Fruit fly (Drosophila melanogaster) whole organism, pupa: ENCODE data around the gene NTPase.

Source experiments
- CG12605 ChIP-seq: fragments of 200-800 bp; sonication (Bioruptor generic); IDR thresholded peaks from 2 replicates; pipeline ENCODE4 v1.3.6; 2022; ENCODE audit warnings: missing biosample characterization, missing genetic modification characterization
- CG14655 ChIP-seq: fragments of 200-800 bp; sonication (Bioruptor generic); optimal IDR thresholded peaks from 3 replicates; lab custom pipeline; 2017; ENCODE audit warnings: mild to moderate bottlenecking, missing biosample characterization, missing genetic modification reagents, missing genetic modification characterization
- CG17806 ChIP-seq: fragments of 200-800 bp; sonication (Bioruptor generic); optimal IDR thresholded peaks from 2 replicates; lab custom pipeline; 2018; ENCODE audit warnings: missing biosample characterization, mild to moderate bottlenecking, missing genetic modification characterization, moderate library complexity
- CG32121 ChIP-seq: fragments of 200-800 bp; sonication (Bioruptor generic); IDR thresholded peaks from 2 replicates; pipeline ENCODE4 v1.3.6; 2022; ENCODE audit warnings: missing biosample characterization, missing genetic modification characterization
- CG34367 ChIP-seq: fragments of 200-800 bp; sonication (Bioruptor generic); optimal IDR thresholded peaks from 2 replicates; lab custom pipeline; 2018; ENCODE audit warnings: missing biosample characterization, mild to moderate bottlenecking, missing genetic modification characterization
- CG9948 ChIP-seq: fragments of 200-800 bp; sonication (Bioruptor generic); optimal IDR thresholded peaks from 2 replicates; lab custom pipeline; 2018; ENCODE audit warnings: missing biosample characterization, mild to moderate bottlenecking, missing genetic modification characterization, moderate library complexity
- EcR ChIP-seq: fragments of 200-800 bp; sonication (Bioruptor generic); optimal IDR thresholded peaks from 3 replicates; lab custom pipeline; 2019; ENCODE audit warnings: missing biosample characterization, missing genetic modification characterization, mild to moderate bottlenecking, moderate library complexity, missing genetic modification reagents
- Ets98B ChIP-seq: fragments of 200-800 bp; sonication (Bioruptor generic); IDR thresholded peaks from 2 replicates; pipeline ENCODE4 v1.3.6; 2022; ENCODE audit warnings: missing biosample characterization, missing genetic modification characterization
- fd96Ca ChIP-seq: fragments of 200-800 bp; sonication (Bioruptor generic); IDR thresholded peaks from 3 replicates; pipeline ENCODE4 v1.3.6; 2022; ENCODE audit warnings: missing biosample characterization, missing genetic modification characterization
- gl ChIP-seq: fragments of 200-800 bp; sonication (Bioruptor generic); optimal IDR thresholded peaks from 2 replicates; lab custom pipeline; 2018; ENCODE audit warnings: missing biosample characterization, mild to moderate bottlenecking, missing genetic modification characterization
- rn ChIP-seq: fragments of 200-800 bp; sonication (Bioruptor generic); IDR thresholded peaks from 2 replicates; pipeline ENCODE4 v1.3.6; 2022; ENCODE audit warnings: missing biosample characterization, missing genetic modification characterization

- TF ChIP-seq CG14655 (GFP tag; lab: Kevin White, UChicago) = no peak
- no peak for TF ChIP-seq CG34367
- TF ChIP-seq Ets98B (GFP tag; lab: Robert Waterston, UW) = no peak
- no peak for TF ChIP-seq EcR (GFP tag; lab: Kevin White, UChicago)
- no peak for TF ChIP-seq CG12605 (GFP tag; lab: Robert Waterston, UW)
- no peak for TF ChIP-seq CG32121
- TF ChIP-seq gl = no peak
- no peak for TF ChIP-seq rn (GFP tag; lab: Robert Waterston, UW)
- TF ChIP-seq CG9948 (tag; lab: Kevin White, UChicago) = no peak
- no peak for TF ChIP-seq fd96Ca (GFP tag; lab: Robert Waterston, UW)
- TF ChIP-seq CG17806 (tag; lab: Kevin White, UChicago) = no peak
These were observed 19.9 kb downstream of the NTPase start for dm6 chr2L:2865560-2866309.
